Worm (Caenorhabditis elegans) whole organism, young adult: ENCODE data around the gene C33D3.5.

Source experiments
- B0336.3 ChIP-seq: fragments of 200-800 bp; sonication (Bioruptor generic); IDR thresholded peaks from 2 replicates; pipeline ENCODE4 v1.3.6; 2022; ENCODE audit warnings: missing genetic modification characterization, missing compliant biosample characterization
- atf-7 ChIP-seq: sonication (generic microtip); optimal IDR thresholded peaks from 2 replicates; lab custom pipeline; 2017; ENCODE audit warnings: mild to moderate bottlenecking, missing genetic modification characterization, missing compliant biosample characterization
- ceh-40 ChIP-seq: fragments of 200-800 bp; sonication (Bioruptor generic); IDR thresholded peaks from 2 replicates; pipeline ENCODE4 v1.3.6; 2022; ENCODE audit warnings: missing genetic modification characterization, missing compliant biosample characterization
- ceh-91 ChIP-seq: fragments of 200-800 bp; sonication (Bioruptor generic); IDR thresholded peaks from 2 replicates; pipeline ENCODE4 v1.3.6; 2022; ENCODE audit warnings: missing genetic modification reagents, missing genetic modification characterization, missing compliant biosample characterization
- dpl-1 ChIP-seq: fragments of 150-350 bp; optimal IDR thresholded peaks from 2 replicates; lab custom pipeline; 2014; ENCODE audit warnings: missing biosample characterization, missing genetic modification reagents, missing genetic modification characterization
- egl-44 ChIP-seq: fragments of 200-800 bp; sonication (Bioruptor generic); IDR thresholded peaks from 2 replicates; pipeline ENCODE4 v1.3.6; 2022; ENCODE audit warnings: missing genetic modification reagents, missing genetic modification characterization, missing compliant biosample characterization
- lin-40 ChIP-seq: sonication (generic microtip); optimal IDR thresholded peaks from 2 replicates; lab custom pipeline; 2016; ENCODE audit warnings: missing genetic modification characterization, mild to moderate bottlenecking, missing compliant biosample characterization, missing genotype, missing genetic modification reagents
- nfya-2 ChIP-seq: fragments of 200-800 bp; sonication (Bioruptor generic); IDR thresholded peaks from 2 replicates; pipeline ENCODE4 v1.3.6; 2022; ENCODE audit warnings: missing genetic modification reagents, missing genetic modification characterization, missing compliant biosample characterization
- nhr-179 ChIP-seq: sonication (generic microtip); optimal IDR thresholded peaks from 2 replicates; lab custom pipeline; 2016; ENCODE audit warnings: mild to moderate bottlenecking, missing genetic modification characterization, missing compliant biosample characterization
- pha-4 ChIP-seq: fragments of 150-350 bp; sonication (generic microtip); optimal IDR thresholded peaks from 2 replicates; lab custom pipeline; 2014; ENCODE audit warnings: missing biosample characterization, missing genetic modification reagents, missing genetic modification characterization
- unc-62 ChIP-seq: fragments of 150-350 bp; optimal IDR thresholded peaks from 2 replicates; lab custom pipeline; 2014; ENCODE audit warnings: missing biosample characterization, missing genetic modification reagents, missing genetic modification characterization
- zim-3 ChIP-seq: sonication (generic microtip); optimal IDR thresholded peaks from 2 replicates; lab custom pipeline; 2017; ENCODE audit warnings: mild to moderate bottlenecking, missing genetic modification characterization, moderate library complexity, missing compliant biosample characterization

DNA sequence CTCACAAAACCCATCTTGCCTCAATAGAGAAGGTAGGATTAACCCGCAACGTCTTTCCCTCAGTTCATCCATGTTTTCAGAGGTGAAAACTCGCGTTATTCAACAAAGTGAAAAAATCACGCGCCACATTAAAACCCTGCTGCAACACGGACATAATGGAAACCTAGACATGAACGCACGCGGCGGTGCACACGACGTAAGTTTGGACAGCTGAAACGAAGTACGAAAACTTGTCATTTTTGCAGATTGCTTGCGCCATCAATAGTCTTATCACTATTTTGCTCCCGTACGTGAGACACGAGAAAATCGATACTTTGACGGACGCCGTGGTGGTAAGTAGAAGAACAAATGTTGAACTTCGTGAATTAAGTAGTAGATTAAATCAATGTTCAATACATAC is 36.3 kb downstream of the C33D3.5 start:
- TF ChIP-seq B0336.3 = no peak
- TF ChIP-seq nhr-179 (tag; lab: Kevin White, UChicago) = no peak
- no peak for TF ChIP-seq ceh-91 (GFP tag; lab: Robert Waterston, UW)
- TF ChIP-seq ceh-40 (GFP tag; lab: Robert Waterston, UW) = no peak
- no peak for TF ChIP-seq atf-7 (tag; lab: Kevin White, UChicago)
- no peak for TF ChIP-seq nfya-2
- no peak for TF ChIP-seq egl-44
- no peak for TF ChIP-seq pha-4
- TF ChIP-seq lin-40 (tag; lab: Kevin White, UChicago) = no peak
- no peak for TF ChIP-seq unc-62
- TF ChIP-seq zim-3 (tag; lab: Kevin White, UChicago) = no peak
- TF ChIP-seq dpl-1 (GFP tag; lab: Kevin White, UChicago) = no peak
